Worm (Caenorhabditis elegans) whole organism, L2 larva: ENCODE results near the gene grl-25.

Experiments
- R02D3.7 ChIP-seq: fragments of 150-350 bp; optimal IDR thresholded peaks from 2 replicates; lab custom pipeline; 2014; ENCODE audit warnings: missing biosample characterization, missing genetic modification characterization
- ZK546.5 ChIP-seq: sonication (generic microtip); optimal IDR thresholded peaks from 2 replicates; lab custom pipeline; 2017; ENCODE audit warnings: missing biosample characterization, missing genetic modification characterization
- blmp-1 ChIP-seq: sonication (generic microtip); optimal IDR thresholded peaks from 2 replicates; lab custom pipeline; 2017; ENCODE audit warnings: missing genetic modification characterization, mild to moderate bottlenecking, missing compliant biosample characterization, antibody characterized with exemption, moderate library complexity; ENCODE audit not compliant: insufficient read depth
- ceh-82 ChIP-seq: fragments of 150-350 bp; optimal IDR thresholded peaks from 2 replicates; lab custom pipeline; 2014; ENCODE audit warnings: missing biosample characterization, missing genetic modification characterization
- fos-1 ChIP-seq: fragments of 150-350 bp; optimal IDR thresholded peaks from 2 replicates; lab custom pipeline; 2014; ENCODE audit warnings: missing biosample characterization, missing genetic modification characterization
- lin-13 ChIP-seq: fragments of 150-350 bp; optimal IDR thresholded peaks from 2 replicates; lab custom pipeline; 2014; ENCODE audit warnings: missing biosample characterization, missing genetic modification reagents, missing genetic modification characterization
- nhr-12 ChIP-seq: fragments of 150-350 bp; optimal IDR thresholded peaks from 2 replicates; lab custom pipeline; 2014; ENCODE audit warnings: missing biosample characterization, missing genetic modification characterization
- nhr-77 ChIP-seq: fragments of 150-350 bp; optimal IDR thresholded peaks from 2 replicates; lab custom pipeline; 2014; ENCODE audit warnings: missing biosample characterization, missing genetic modification characterization
- snpc-4 ChIP-seq: fragments of 150-350 bp; optimal IDR thresholded peaks from 2 replicates; lab custom pipeline; 2014; ENCODE audit warnings: missing biosample characterization, missing genetic modification characterization
- unc-62 ChIP-seq: fragments of 150-350 bp; optimal IDR thresholded peaks from 2 replicates; lab custom pipeline; 2014; ENCODE audit warnings: missing biosample characterization, missing genetic modification reagents, missing genetic modification characterization
- ztf-11 ChIP-seq: sonication (generic microtip); optimal IDR thresholded peaks from 2 replicates; lab custom pipeline; 2017; ENCODE audit warnings: missing biosample characterization, missing genetic modification characterization

DNA sequence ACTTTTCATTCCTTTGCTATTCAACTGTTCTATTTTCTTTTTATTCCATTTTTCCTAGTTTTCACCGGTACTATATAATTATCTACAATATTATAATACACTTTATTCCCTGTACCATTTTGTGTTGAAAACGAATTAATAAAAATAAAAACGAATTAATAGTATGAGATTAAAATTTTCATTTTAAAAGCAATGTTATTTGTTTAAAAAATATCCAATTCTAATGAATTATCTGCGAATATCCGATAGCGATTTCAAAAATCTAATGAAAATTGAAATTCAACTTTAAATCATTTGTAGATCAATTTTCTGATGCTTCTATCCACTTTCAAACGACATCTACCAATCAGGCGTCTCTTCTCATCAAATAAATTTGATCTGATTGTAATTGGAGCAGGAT lies 48.6 kb upstream of the grl-25 start, which contains the start of gene trxr-2:
- no peak for TF ChIP-seq fos-1
- no peak for TF ChIP-seq snpc-4 (tag; lab: Kevin White, UChicago)
- no peak for TF ChIP-seq ztf-11 (tag; lab: Kevin White, UChicago)
- TF ChIP-seq lin-13 (GFP tag; lab: Kevin White, UChicago) = no peak
- no peak for TF ChIP-seq ZK546.5 (tag; lab: Kevin White, UChicago)
- no peak for TF ChIP-seq nhr-12 (tag; lab: Kevin White, UChicago)
- no peak for TF ChIP-seq R02D3.7 (tag; lab: Kevin White, UChicago)
- TF ChIP-seq blmp-1 (tag; lab: Kevin White, UChicago) = no peak
- no peak for TF ChIP-seq unc-62 (GFP tag; lab: Kevin White, UChicago)
- TF ChIP-seq nhr-77 (tag; lab: Kevin White, UChicago) = no peak
- TF ChIP-seq ceh-82 (tag; lab: Kevin White, UChicago) = no peak
